Worm (Caenorhabditis elegans) whole organism, young adult: ENCODE data around the gene T12A2.21.

Experiments
- B0019.2 ChIP-seq: fragments of 200-800 bp; sonication (Bioruptor generic); conservative IDR thresholded peaks from 2 replicates; pipeline ENCODE4 v1.3.6; 2022; ENCODE audit warnings: missing genetic modification reagents, missing genetic modification characterization, missing compliant biosample characterization
- D2030.7 ChIP-seq: fragments of 200-800 bp; sonication (Bioruptor generic); IDR thresholded peaks from 2 replicates; pipeline ENCODE4 v1.3.6; 2022; ENCODE audit warnings: missing genetic modification reagents, missing genetic modification characterization, missing compliant biosample characterization
- F10E7.11 ChIP-seq: sonication (generic microtip); optimal IDR thresholded peaks from 2 replicates; lab custom pipeline; 2017; ENCODE audit warnings: mild to moderate bottlenecking, missing genetic modification characterization, moderate library complexity, missing compliant biosample characterization
- F22D6.2 ChIP-seq: sonication (generic microtip); optimal IDR thresholded peaks from 2 replicates; lab custom pipeline; 2016; ENCODE audit warnings: mild to moderate bottlenecking, missing genetic modification characterization, missing compliant biosample characterization
- F23B12.7 ChIP-seq: sonication (generic microtip); optimal IDR thresholded peaks from 2 replicates; lab custom pipeline; 2017; ENCODE audit warnings: missing genetic modification characterization, mild to moderate bottlenecking, missing compliant biosample characterization, antibody characterized with exemption, moderate library complexity; ENCODE audit not compliant: insufficient read depth
- F39B2.1 ChIP-seq: fragments of 200-800 bp; sonication (Bioruptor generic); IDR thresholded peaks from 2 replicates; pipeline ENCODE4 v1.3.6; 2022; ENCODE audit warnings: missing genetic modification reagents, missing genetic modification characterization, missing compliant biosample characterization
- F49E8.2 ChIP-seq: sonication (generic microtip); optimal IDR thresholded peaks from 3 replicates; lab custom pipeline; 2017; ENCODE audit warnings: missing genetic modification characterization, mild to moderate bottlenecking, missing compliant biosample characterization, antibody characterized with exemption, moderate library complexity; ENCODE audit not compliant: insufficient read depth
- F52B5.7 ChIP-seq: sonication (generic microtip); optimal IDR thresholded peaks from 2 replicates; lab custom pipeline; 2016; ENCODE audit warnings: mild to moderate bottlenecking, missing genetic modification characterization, missing compliant biosample characterization
- F57A8.1 ChIP-seq: fragments of 200-800 bp; sonication (Bioruptor generic); optimal IDR thresholded peaks from 2 replicates; lab custom pipeline; 2018; ENCODE audit warnings: mild to moderate bottlenecking, missing genetic modification characterization, moderate library complexity, missing compliant biosample characterization
- T26A5.8 ChIP-seq: sonication (generic microtip); optimal IDR thresholded peaks from 2 replicates; lab custom pipeline; 2016; ENCODE audit warnings: missing genetic modification characterization, missing compliant biosample characterization
- Y67H2A.10 ChIP-seq: fragments of 200-800 bp; sonication (Bioruptor generic); conservative IDR thresholded peaks from 2 replicates; pipeline ENCODE4 v1.3.6; 2022; ENCODE audit warnings: missing genetic modification reagents, missing genetic modification characterization, missing compliant biosample characterization
- Y79H2A.3 ChIP-seq: fragments of 200-800 bp; sonication (Bioruptor generic); conservative IDR thresholded peaks from 2 replicates; pipeline ENCODE4 v1.3.6; 2022; ENCODE audit warnings: missing genetic modification reagents, missing genetic modification characterization, missing compliant biosample characterization
- aptf-2 ChIP-seq: fragments of 200-800 bp; sonication (Bioruptor generic); conservative IDR thresholded peaks from 2 replicates; pipeline ENCODE4 v1.3.6; 2022; ENCODE audit warnings: missing genetic modification reagents, missing genetic modification characterization, missing compliant biosample characterization
- aptf-3 ChIP-seq: fragments of 200-800 bp; sonication (Bioruptor generic); IDR thresholded peaks from 2 replicates; pipeline ENCODE4 v1.3.6; 2022; ENCODE audit warnings: missing genetic modification characterization, missing compliant biosample characterization
- bed-1 ChIP-seq: fragments of 200-800 bp; sonication (Bioruptor generic); IDR thresholded peaks from 2 replicates; pipeline ENCODE4 v1.3.6; 2022; ENCODE audit warnings: missing genetic modification reagents, missing genetic modification characterization, missing compliant biosample characterization
- cebp-1 ChIP-seq, 2 experiments: fragments of 200-800 bp in 1 of 2; sonication (Bioruptor generic) in 1 of 2; sonication (generic microtip) in 1 of 2; IDR thresholded peaks in 1 of 2; optimal IDR thresholded peaks in 1 of 2; 2 replicates each; pipeline versions ENCODE4 v1.3.6 to Lab custom; 2017 to 2022; ENCODE audit warnings: missing compliant biosample characterization in 2 of 2, missing genetic modification characterization in 2 of 2, mild to moderate bottlenecking in 1 of 2, missing genetic modification reagents in 1 of 2, moderate library complexity in 1 of 2
- cebp-2 ChIP-seq: fragments of 200-800 bp; sonication (Bioruptor generic); IDR thresholded peaks from 2 replicates; pipeline ENCODE4 v1.3.6; 2022; ENCODE audit warnings: missing genetic modification characterization, missing compliant biosample characterization
- ceh-27 ChIP-seq: fragments of 200-800 bp; sonication (Bioruptor generic); optimal IDR thresholded peaks from 2 replicates; lab custom pipeline; 2018; ENCODE audit warnings: mild to moderate bottlenecking, missing genetic modification characterization, moderate library complexity, missing compliant biosample characterization
- ceh-79 ChIP-seq: sonication (generic microtip); optimal IDR thresholded peaks from 2 replicates; lab custom pipeline; 2017; ENCODE audit warnings: mild to moderate bottlenecking, missing genetic modification characterization, missing compliant biosample characterization
- dpff-1 ChIP-seq: sonication (generic microtip); optimal IDR thresholded peaks from 2 replicates; lab custom pipeline; 2017; ENCODE audit warnings: mild to moderate bottlenecking, missing genetic modification characterization, missing compliant biosample characterization
- egl-44 ChIP-seq: fragments of 200-800 bp; sonication (Bioruptor generic); IDR thresholded peaks from 2 replicates; pipeline ENCODE4 v1.3.6; 2022; ENCODE audit warnings: missing genetic modification reagents, missing genetic modification characterization, missing compliant biosample characterization
- egrh-3 ChIP-seq: fragments of 200-800 bp; sonication (Bioruptor generic); IDR thresholded peaks from 2 replicates; pipeline ENCODE4 v1.3.6; 2022; ENCODE audit warnings: missing genetic modification reagents, missing genetic modification characterization, missing compliant biosample characterization
- ekl-4 ChIP-seq: fragments of 200-800 bp; sonication (Bioruptor generic); IDR thresholded peaks from 2 replicates; pipeline ENCODE4 v1.3.6; 2022; ENCODE audit warnings: missing genetic modification reagents, missing genetic modification characterization, missing compliant biosample characterization
- gei-17 ChIP-seq: fragments of 200-800 bp; sonication (Bioruptor generic); optimal IDR thresholded peaks from 2 replicates; lab custom pipeline; 2018; ENCODE audit warnings: mild to moderate bottlenecking, missing genetic modification characterization, missing compliant biosample characterization
- him-1 ChIP-seq: sonication (generic microtip); optimal IDR thresholded peaks from 2 replicates; lab custom pipeline; 2016; ENCODE audit warnings: missing genotype, missing genetic modification reagents, missing genetic modification characterization, missing compliant biosample characterization
- hlh-12 ChIP-seq: sonication (generic microtip); optimal IDR thresholded peaks from 2 replicates; lab custom pipeline; 2016; ENCODE audit warnings: missing genetic modification characterization, missing compliant biosample characterization
- hlh-26 ChIP-seq: fragments of 200-800 bp; sonication (Bioruptor generic); conservative IDR thresholded peaks from 2 replicates; pipeline ENCODE4 v1.3.6; 2022; ENCODE audit warnings: missing genetic modification reagents, missing genetic modification characterization, missing compliant biosample characterization
- let-526 ChIP-seq: fragments of 200-800 bp; sonication (Bioruptor generic); IDR thresholded peaks from 2 replicates; pipeline ENCODE4 v1.3.6; 2022; ENCODE audit warnings: missing genetic modification reagents, missing genetic modification characterization, missing compliant biosample characterization
- lir-1 ChIP-seq: fragments of 200-800 bp; sonication (Bioruptor generic); conservative IDR thresholded peaks from 2 replicates; pipeline ENCODE4 v1.3.6; 2022; ENCODE audit warnings: missing genetic modification reagents, missing genetic modification characterization, missing compliant biosample characterization
- madf-10 ChIP-seq: sonication (generic microtip); optimal IDR thresholded peaks from 2 replicates; lab custom pipeline; 2016; ENCODE audit warnings: mild to moderate bottlenecking, missing genetic modification characterization, missing compliant biosample characterization
- mel-28 ChIP-seq: sonication (generic microtip); optimal IDR thresholded peaks from 2 replicates; lab custom pipeline; 2016; ENCODE audit warnings: borderline replicate concordance, mild to moderate bottlenecking, missing genetic modification characterization, missing compliant biosample characterization
- mxl-1 ChIP-seq: sonication (generic microtip); optimal IDR thresholded peaks from 2 replicates; lab custom pipeline; 2016; ENCODE audit warnings: missing genetic modification characterization, missing compliant biosample characterization
- nfya-1 ChIP-seq: sonication (generic microtip); optimal IDR thresholded peaks from 2 replicates; lab custom pipeline; 2017; ENCODE audit warnings: antibody characterized with exemption, missing compliant biosample characterization, missing genetic modification characterization, borderline replicate concordance; ENCODE audit not compliant: insufficient read depth
- nfyb-1 ChIP-seq: fragments of 200-800 bp; sonication (Bioruptor generic); IDR thresholded peaks from 2 replicates; pipeline ENCODE4 v1.3.6; 2022; ENCODE audit warnings: missing genetic modification reagents, missing genetic modification characterization, missing compliant biosample characterization
- nhr-27 ChIP-seq: fragments of 200-800 bp; sonication (Bioruptor generic); optimal IDR thresholded peaks from 2 replicates; lab custom pipeline; 2018; ENCODE audit warnings: mild to moderate bottlenecking, missing genetic modification characterization, moderate library complexity, missing compliant biosample characterization
- rcor-1 ChIP-seq: fragments of 200-800 bp; sonication (Bioruptor generic); IDR thresholded peaks from 2 replicates; pipeline ENCODE4 v1.3.6; 2022; ENCODE audit warnings: missing genetic modification reagents, missing genetic modification characterization, missing compliant biosample characterization
- snpc-1.1 ChIP-seq: sonication (generic microtip); optimal IDR thresholded peaks from 2 replicates; lab custom pipeline; 2017; ENCODE audit warnings: missing genetic modification characterization, mild to moderate bottlenecking, missing compliant biosample characterization, antibody characterized with exemption, moderate library complexity, missing genotype, missing genetic modification reagents; ENCODE audit not compliant: insufficient read depth
- snpc-1.3 ChIP-seq: sonication (generic microtip); optimal IDR thresholded peaks from 2 replicates; lab custom pipeline; 2017; ENCODE audit warnings: missing genetic modification characterization, mild to moderate bottlenecking, missing compliant biosample characterization, antibody characterized with exemption, moderate library complexity, missing genotype, missing genetic modification reagents; ENCODE audit not compliant: insufficient read depth
- snpc-4 ChIP-seq, 5 experiments: fragments of 150-350 bp in 1 of 5; sonication (generic microtip) in 4 of 5; optimal IDR thresholded peaks; 2 replicates each; lab custom pipeline; 2014 to 2018; ENCODE audit warnings: missing genetic modification characterization in 5 of 5, missing biosample characterization in 3 of 5, antibody characterized with exemption in 2 of 5, mild to moderate bottlenecking in 2 of 5, missing compliant biosample characterization in 2 of 5, missing genotype in 2 of 5, moderate library complexity in 2 of 5, missing genetic modification reagents in 1 of 5
- tbp1 ChIP-seq: fragments of 200-800 bp; sonication (Bioruptor generic); optimal IDR thresholded peaks from 2 replicates; lab custom pipeline; 2018; ENCODE audit warnings: mild to moderate bottlenecking, missing genetic modification characterization, missing compliant biosample characterization
- tbx-9 ChIP-seq: sonication (generic microtip); optimal IDR thresholded peaks from 2 replicates; lab custom pipeline; 2016; ENCODE audit warnings: borderline replicate concordance, missing genetic modification characterization, inconsistent platforms, missing compliant biosample characterization
- xnd-1 ChIP-seq: sonication (generic microtip); optimal IDR thresholded peaks from 2 replicates; lab custom pipeline; 2016; ENCODE audit warnings: missing genotype, missing genetic modification reagents, missing genetic modification characterization, missing compliant biosample characterization
- ztf-18 ChIP-seq: sonication (generic microtip); optimal IDR thresholded peaks from 2 replicates; lab custom pipeline; 2016; ENCODE audit warnings: missing genotype, mild to moderate bottlenecking, missing genetic modification characterization, missing compliant biosample characterization
- ztf-25 ChIP-seq: fragments of 200-800 bp; sonication (Bioruptor generic); IDR thresholded peaks from 2 replicates; pipeline ENCODE4 v1.3.6; 2022; ENCODE audit warnings: missing genetic modification reagents, missing genetic modification characterization, missing compliant biosample characterization
- ztf-28 ChIP-seq: fragments of 200-800 bp; sonication (Bioruptor generic); IDR thresholded peaks from 2 replicates; pipeline ENCODE4 v1.3.6; 2022; ENCODE audit warnings: missing genetic modification reagents, missing genetic modification characterization, missing compliant biosample characterization
- ztf-3 ChIP-seq: fragments of 200-800 bp; sonication (Bioruptor generic); optimal IDR thresholded peaks from 2 replicates; lab custom pipeline; 2018; ENCODE audit warnings: mild to moderate bottlenecking, missing genetic modification characterization, missing compliant biosample characterization

Gene T12A2.21

ce11 chrIII:6210215-6210822, 26.2 kb downstream of the T12A2.21 start (continued):
- TF ChIP-seq ekl-4 (GFP tag; lab: Robert Waterston, UW) (0 out of 2 replicates have a peak, but pooled peaks have one; percentile 42), hlh-26 (no peak), aptf-2 (GFP tag; lab: Robert Waterston, UW) (no peak), cebp-1 (GFP tag; IDR thresholded peaks at IDR 0.05; lab: Robert Waterston, UW) (no peak), cebp-1 (tag; optimal IDR thresholded peaks at IDR 0.05; lab: Kevin White, UChicago) (no peak), T26A5.8 (no peak), Y67H2A.10 (GFP tag; lab: Robert Waterston, UW) (no peak), madf-10 (no peak), F10E7.11 (tag; lab: Kevin White, UChicago) (no peak), F57A8.1 (GFP tag; lab: Kevin White, UChicago) (no peak), F23B12.7 (tag; lab: Kevin White, UChicago) (no peak), F39B2.1 (GFP tag; lab: Robert Waterston, UW) (no peak), let-526 (GFP tag; lab: Robert Waterston, UW) (no peak), lir-1 (0 out of 2 replicates have a peak, but pooled peaks have one; percentile 9), xnd-1 (tag; lab: Kevin White, UChicago) (peak; percentile 51), bed-1 (GFP tag; lab: Robert Waterston, UW) (no peak), egrh-3 (GFP tag; lab: Robert Waterston, UW) (no peak), egl-44 (GFP tag; lab: Robert Waterston, UW) (no peak), hlh-12 (tag; lab: Kevin White, UChicago) (no peak), snpc-4 (GFP tag; optimal IDR thresholded peaks at IDR 0.05; lab: Kevin White, UChicago) (peak; percentile 90), snpc-4 (tag; optimal IDR thresholded peaks at IDR 0.05; lab: Kevin White, UChicago) (peak; percentile 85 to 93 (median 90)), ztf-25 (GFP tag; lab: Robert Waterston, UW) (no peak), nfya-1 (tag; lab: Kevin White, UChicago) (no peak), D2030.7 (GFP tag; lab: Robert Waterston, UW) (peak; percentile 80), rcor-1 (GFP tag; lab: Robert Waterston, UW) (0 out of 2 replicates have a peak, but pooled peaks have one; percentile 40), mel-28 (no peak), gei-17 (GFP tag; lab: Kevin White, UChicago) (no peak), mxl-1 (no peak), tbx-9 (no peak), Y79H2A.3 (GFP tag; lab: Robert Waterston, UW) (no peak), nhr-27 (tag; lab: Kevin White, UChicago) (no peak), him-1 (tag; lab: Kevin White, UChicago) (peak; percentile 73), aptf-3 (GFP tag; lab: Robert Waterston, UW) (no peak), tbp1 (GFP tag; lab: Kevin White, UChicago) (peak; percentile 73), nfyb-1 (no peak), cebp-2 (no peak), F22D6.2 (tag; lab: Kevin White, UChicago) (no peak), snpc-1.3 (tag; lab: Kevin White, UChicago) (peak; percentile 71), snpc-1.1 (tag; lab: Kevin White, UChicago) (peak; percentile 97), ceh-27 (GFP tag; lab: Kevin White, UChicago) (no peak), dpff-1 (tag; lab: Kevin White, UChicago) (no peak), F52B5.7 (no peak), F49E8.2 (tag; lab: Kevin White, UChicago) (peak; percentile 83), ztf-18 (tag; lab: Kevin White, UChicago) (peak; percentile 67), ceh-79 (no peak), ztf-3 (GFP tag; lab: Kevin White, UChicago) (no peak), B0019.2 (GFP tag; lab: Robert Waterston, UW) (no peak), ztf-28 (no peak)
